Fruit fly (Drosophila melanogaster) whole organism, embryonic: ENCODE results near the gene CG43998.
A peak's percentile ranks its signal among the peaks of the same experiment; 100 is the strongest.

ENCODE experiments used
- Asciz ChIP-seq: fragments of 200-800 bp; sonication (Bioruptor generic); optimal IDR thresholded peaks from 2 replicates; lab custom pipeline; 2017; ENCODE audit warnings: missing biosample characterization, mild to moderate bottlenecking, missing genetic modification characterization, missing genetic modification reagents
- Awh ChIP-seq: fragments of 200-800 bp; sonication (Bioruptor generic); IDR thresholded peaks from 2 replicates; pipeline ENCODE4, ENCODE4 v1.3.6; 2022; ENCODE audit warnings: missing biosample characterization, missing genetic modification characterization
- BEAF-32 ChIP-seq: fragments of 200-800 bp; sonication (Bioruptor generic); optimal IDR thresholded peaks from 3 replicates; lab custom pipeline; 2017; ENCODE audit warnings: missing biosample characterization, missing genetic modification characterization, mild to moderate bottlenecking, moderate library complexity, missing genetic modification reagents
- Bdp1 ChIP-seq: fragments of 200-800 bp; sonication (Bioruptor generic); optimal IDR thresholded peaks from 3 replicates; lab custom pipeline; 2016; ENCODE audit warnings: missing biosample characterization, missing genetic modification characterization
- Bteb2 ChIP-seq: fragments of 200-800 bp; sonication (Bioruptor generic); optimal IDR thresholded peaks from 2 replicates; lab custom pipeline; 2016; ENCODE audit warnings: missing biosample characterization, missing genetic modification characterization
- CG10431 ChIP-seq: fragments of 200-800 bp; sonication (Bioruptor generic); optimal IDR thresholded peaks from 3 replicates; lab custom pipeline; 2018; ENCODE audit warnings: missing biosample characterization, mild to moderate bottlenecking, missing genetic modification characterization
- CG11696 ChIP-seq: fragments of 200-800 bp; sonication (Bioruptor generic); IDR thresholded peaks from 2 replicates; pipeline ENCODE4 v1.3.6; 2022; ENCODE audit warnings: missing biosample characterization, missing genetic modification characterization
- CG12155 ChIP-seq: fragments of 200-800 bp; sonication (Bioruptor generic); optimal IDR thresholded peaks from 3 replicates; lab custom pipeline; 2016; ENCODE audit warnings: missing biosample characterization, missing genetic modification characterization
- CG12391 ChIP-seq: fragments of 200-800 bp; sonication (Bioruptor generic); optimal IDR thresholded peaks from 3 replicates; lab custom pipeline; 2018; ENCODE audit warnings: missing biosample characterization, mild to moderate bottlenecking, missing genetic modification characterization, moderate library complexity
- CG14965 ChIP-seq: fragments of 200-800 bp; sonication (Bioruptor generic); optimal IDR thresholded peaks from 2 replicates; lab custom pipeline; 2016; ENCODE audit warnings: missing biosample characterization, missing genetic modification characterization, borderline replicate concordance
- CG15514 ChIP-seq: fragments of 200-800 bp; sonication (Bioruptor generic); optimal IDR thresholded peaks from 3 replicates; lab custom pipeline; 2017; ENCODE audit warnings: missing biosample characterization, missing genetic modification characterization, mild to moderate bottlenecking, moderate library complexity, missing genetic modification reagents
- CG15601 ChIP-seq: fragments of 200-800 bp; sonication (Bioruptor generic); optimal IDR thresholded peaks from 3 replicates; lab custom pipeline; 2019; ENCODE audit warnings: missing biosample characterization, mild to moderate bottlenecking, missing genetic modification characterization, moderate library complexity
- CG18599 ChIP-seq: fragments of 200-800 bp; sonication (Bioruptor generic); optimal IDR thresholded peaks from 3 replicates; lab custom pipeline; 2017; ENCODE audit warnings: missing biosample characterization, missing genetic modification characterization, mild to moderate bottlenecking, moderate library complexity, missing genetic modification reagents
- CG31441 ChIP-seq: fragments of 200-800 bp; sonication (Bioruptor generic); IDR thresholded peaks from 2 replicates; pipeline ENCODE4 v1.3.6; 2022; ENCODE audit warnings: missing biosample characterization, missing genetic modification characterization
- CG34376 ChIP-seq: fragments of 200-800 bp; sonication (Bioruptor generic); optimal IDR thresholded peaks from 2 replicates; lab custom pipeline; 2018; ENCODE audit warnings: missing biosample characterization, mild to moderate bottlenecking, missing genetic modification characterization
- CG3726 ChIP-seq: fragments of 200-800 bp; sonication (Bioruptor generic); IDR thresholded peaks from 3 replicates; pipeline ENCODE4, ENCODE4 v1.3.6; 2022; ENCODE audit warnings: missing biosample characterization, missing genetic modification characterization
- CG4730 ChIP-seq: fragments of 200-800 bp; sonication (Bioruptor generic); IDR thresholded peaks from 2 replicates; pipeline ENCODE4 v1.3.6; 2022; ENCODE audit warnings: missing biosample characterization, missing genetic modification characterization
- CG6854 ChIP-seq: fragments of 200-800 bp; sonication (Bioruptor generic); optimal IDR thresholded peaks from 3 replicates; lab custom pipeline; 2017; ENCODE audit warnings: missing biosample characterization, mild to moderate bottlenecking, missing genetic modification characterization
- CHES-1-like ChIP-seq: fragments of 200-800 bp; sonication (Bioruptor generic); optimal IDR thresholded peaks from 2 replicates; lab custom pipeline; 2016; ENCODE audit warnings: missing biosample characterization, missing genetic modification characterization
- Fer3 ChIP-seq: fragments of 200-800 bp; sonication (Bioruptor generic); optimal IDR thresholded peaks from 2 replicates; lab custom pipeline; 2018; ENCODE audit warnings: missing biosample characterization, mild to moderate bottlenecking, missing genetic modification characterization, moderate library complexity
- Hand ChIP-seq: fragments of 200-800 bp; sonication (Bioruptor generic); optimal IDR thresholded peaks from 2 replicates; lab custom pipeline; 2017; ENCODE audit warnings: mild to moderate bottlenecking, missing biosample characterization, missing genetic modification reagents, missing genetic modification characterization
- Hmr ChIP-seq: fragments of 200-800 bp; sonication (Bioruptor generic); optimal IDR thresholded peaks from 3 replicates; lab custom pipeline; 2017; ENCODE audit warnings: mild to moderate bottlenecking, missing biosample characterization, missing genetic modification reagents, missing genetic modification characterization
- Mes4 ChIP-seq: fragments of 200-800 bp; sonication (Bioruptor generic); optimal IDR thresholded peaks from 2 replicates; lab custom pipeline; 2016; ENCODE audit warnings: missing biosample characterization, missing genetic modification characterization
- Sry-δ ChIP-seq: fragments of 200-800 bp; sonication (Bioruptor generic); optimal IDR thresholded peaks from 2 replicates; lab custom pipeline; 2016; ENCODE audit warnings: missing biosample characterization, missing genetic modification characterization
- Usf ChIP-seq: fragments of 200-800 bp; sonication (Bioruptor generic); optimal IDR thresholded peaks from 2 replicates; lab custom pipeline; 2017; ENCODE audit warnings: missing genotype, missing biosample characterization, missing genetic modification characterization
- bsh ChIP-seq, 2 experiments: fragments of 200-800 bp; sonication (Bioruptor generic); optimal IDR thresholded peaks; 2 replicates each; lab custom pipeline; 2017 to 2018; ENCODE audit warnings: mild to moderate bottlenecking in 2 of 2, missing biosample characterization in 2 of 2, missing genetic modification characterization in 2 of 2, moderate library complexity in 1 of 2
- btn ChIP-seq: fragments of 200-800 bp; sonication (Bioruptor generic); optimal IDR thresholded peaks from 2 replicates; lab custom pipeline; 2016; ENCODE audit warnings: missing biosample characterization, missing genetic modification characterization
- cas ChIP-seq: fragments of 200-800 bp; sonication (Bioruptor generic); IDR thresholded peaks from 2 replicates; pipeline ENCODE4 v1.3.6; 2022; ENCODE audit warnings: missing biosample characterization, missing genetic modification characterization
- crc ChIP-seq: fragments of 200-800 bp; sonication (Bioruptor generic); optimal IDR thresholded peaks from 2 replicates; lab custom pipeline; 2016; ENCODE audit warnings: missing biosample characterization, missing genetic modification characterization
- esg ChIP-seq: fragments of 200-800 bp; sonication (Bioruptor generic); conservative IDR thresholded peaks from 2 replicates; pipeline ENCODE4 v1.3.6; 2022; ENCODE audit warnings: missing biosample characterization, missing genetic modification characterization
- exex ChIP-seq: fragments of 200-800 bp; sonication (Bioruptor generic); optimal IDR thresholded peaks from 4 replicates; lab custom pipeline; 2018; ENCODE audit warnings: missing biosample characterization, mild to moderate bottlenecking, missing genetic modification characterization, moderate library complexity
- eyg ChIP-seq: fragments of 200-800 bp; sonication (Bioruptor generic); optimal IDR thresholded peaks from 3 replicates; lab custom pipeline; 2016; ENCODE audit warnings: missing biosample characterization, missing genetic modification characterization
- gcm ChIP-seq: fragments of 200-800 bp; sonication (Bioruptor generic); optimal IDR thresholded peaks from 2 replicates; lab custom pipeline; 2019; ENCODE audit warnings: missing biosample characterization, mild to moderate bottlenecking, missing genetic modification characterization, moderate library complexity
- hbn ChIP-seq: fragments of 200-800 bp; sonication (Bioruptor generic); IDR thresholded peaks from 2 replicates; pipeline ENCODE4 v1.3.6; 2022; ENCODE audit warnings: missing biosample characterization, missing genetic modification characterization; ENCODE audit not compliant: partially characterized antibody
- kay ChIP-seq: fragments of 200-800 bp; sonication (Bioruptor generic); optimal IDR thresholded peaks from 2 replicates; lab custom pipeline; 2016; ENCODE audit warnings: missing biosample characterization, missing genetic modification characterization
- kni ChIP-seq: fragments of 200-800 bp; sonication (Bioruptor generic); optimal IDR thresholded peaks from 3 replicates; lab custom pipeline; 2017; ENCODE audit warnings: mild to moderate bottlenecking, missing biosample characterization, missing genetic modification reagents, missing genetic modification characterization
- knrl ChIP-seq: fragments of 200-800 bp; sonication (Bioruptor generic); IDR thresholded peaks from 3 replicates; pipeline ENCODE4 v1.3.6; 2022; ENCODE audit warnings: missing biosample characterization, missing genetic modification characterization; ENCODE audit not compliant: partially characterized antibody
- mirr ChIP-seq: fragments of 200-800 bp; sonication (Bioruptor generic); optimal IDR thresholded peaks from 3 replicates; lab custom pipeline; 2018; ENCODE audit warnings: missing biosample characterization, mild to moderate bottlenecking, missing genetic modification characterization
- otp ChIP-seq: fragments of 200-800 bp; sonication (Bioruptor generic); IDR thresholded peaks from 3 replicates; pipeline ENCODE4, ENCODE4 v1.3.6; 2022; ENCODE audit warnings: missing biosample characterization, missing genetic modification characterization
- phol ChIP-seq: fragments of 200-800 bp; sonication (Bioruptor generic); optimal IDR thresholded peaks from 3 replicates; lab custom pipeline; 2018; ENCODE audit warnings: missing biosample characterization, mild to moderate bottlenecking, missing genetic modification characterization, moderate library complexity
- sens ChIP-seq: fragments of 200-800 bp; sonication (Bioruptor generic); peaks from one replicate; lab custom pipeline; 2016; ENCODE audit warnings: missing biosample characterization, missing genetic modification characterization
- shn ChIP-seq: fragments of 200-800 bp; sonication (Bioruptor generic); optimal IDR thresholded peaks from 3 replicates; lab custom pipeline; 2016; ENCODE audit warnings: missing biosample characterization, missing genetic modification characterization
- sima ChIP-seq: fragments of 200-800 bp; sonication (Bioruptor generic); optimal IDR thresholded peaks from 2 replicates; lab custom pipeline; 2016; ENCODE audit warnings: missing biosample characterization, missing genetic modification characterization
- sisA ChIP-seq: fragments of 200-800 bp; sonication (Bioruptor generic); IDR thresholded peaks from 2 replicates; pipeline ENCODE4 v1.3.6; 2022; ENCODE audit warnings: missing biosample characterization, missing genetic modification characterization
- stwl ChIP-seq: fragments of 200-800 bp; sonication (Bioruptor generic); optimal IDR thresholded peaks from 3 replicates; lab custom pipeline; 2018; ENCODE audit warnings: missing biosample characterization, mild to moderate bottlenecking, missing genetic modification characterization, moderate library complexity
- wdn ChIP-seq: fragments of 200-800 bp; sonication (Bioruptor generic); IDR thresholded peaks from 2 replicates; pipeline ENCODE4 v1.3.6; 2022; ENCODE audit warnings: missing biosample characterization, missing genetic modification characterization
- zfh1 ChIP-seq: fragments of 200-800 bp; sonication (Bioruptor generic); IDR thresholded peaks from 3 replicates; pipeline ENCODE4 v1.3.6; 2022; ENCODE audit warnings: missing biosample characterization, missing genetic modification characterization

Gene CG43998

dm6 chr3R:23933684-23934575, 5.1 kb upstream of the CG43998 start, which contains the start of gene CG5854 (continued):
- TF ChIP-seq CG3726 (peak; percentile 70; the same call in 1 of the 3 replicates), otp (GFP tag; lab: Robert Waterston, UW) (peak; percentile 89), Awh (GFP tag; lab: Robert Waterston, UW) (peak; percentile 92), Hand (peak; percentile 49), gcm (GFP tag; lab: Kevin White, UChicago) (peak; percentile 74), kni (no peak), Sry-δ (GFP tag; lab: Kevin White, UChicago) (peak; percentile 48), sisA (GFP tag; lab: Robert Waterston, UW) (peak; percentile 58), Fer3 (peak; percentile 73), hbn (GFP tag; lab: Robert Waterston, UW) (no peak), bsh (GFP tag; optimal IDR thresholded peaks at IDR 0.05; lab: Kevin White, UChicago) (peak; percentile 90 to 98), CG11696 (GFP tag; lab: Robert Waterston, UW) (0 out of 2 replicates have a peak, but pooled peaks have one; percentile 43), Hmr (peak; percentile 68)

- no peak for TF ChIP-seq Fer3
- no peak for TF ChIP-seq zfh1
- no peak for TF ChIP-seq CG6854 (GFP tag; lab: Kevin White, UChicago)
- TF ChIP-seq wdn (GFP tag; lab: Robert Waterston, UW): no peak
- no peak for TF ChIP-seq Usf (GFP tag; lab: Kevin White, UChicago)
- TF ChIP-seq Mes4 (GFP tag; lab: Kevin White, UChicago): no peak
- TF ChIP-seq CG14965 (GFP tag; lab: Kevin White, UChicago): no peak
- TF ChIP-seq CG18599 (GFP tag; lab: Kevin White, UChicago): no peak
- TF ChIP-seq shn (GFP tag; lab: Kevin White, UChicago): no peak
- no peak for TF ChIP-seq sima (GFP tag; lab: Kevin White, UChicago)
- no peak for TF ChIP-seq Bteb2 (GFP tag; lab: Kevin White, UChicago)
- no peak for TF ChIP-seq esg (GFP tag; lab: Robert Waterston, UW)
- TF ChIP-seq crc (GFP tag; lab: Kevin White, UChicago): no peak
- TF ChIP-seq Bdp1 (GFP tag; lab: Kevin White, UChicago): no peak
- no peak for TF ChIP-seq eyg
- no peak for TF ChIP-seq CG4730
- TF ChIP-seq exex (tag; lab: Kevin White, UChicago): no peak
- TF ChIP-seq CG12391 (tag; lab: Kevin White, UChicago): no peak
- no peak for TF ChIP-seq CG10431 (GFP tag; lab: Kevin White, UChicago)
Measured at dm6 chr3R:23933430-23933683, 4.6 kb upstream of the CG43998 start, which contains the start of gene RpS19b. Gene RpS19b, minus strand, starts transcription at chr3R:23933530.

DNA sequence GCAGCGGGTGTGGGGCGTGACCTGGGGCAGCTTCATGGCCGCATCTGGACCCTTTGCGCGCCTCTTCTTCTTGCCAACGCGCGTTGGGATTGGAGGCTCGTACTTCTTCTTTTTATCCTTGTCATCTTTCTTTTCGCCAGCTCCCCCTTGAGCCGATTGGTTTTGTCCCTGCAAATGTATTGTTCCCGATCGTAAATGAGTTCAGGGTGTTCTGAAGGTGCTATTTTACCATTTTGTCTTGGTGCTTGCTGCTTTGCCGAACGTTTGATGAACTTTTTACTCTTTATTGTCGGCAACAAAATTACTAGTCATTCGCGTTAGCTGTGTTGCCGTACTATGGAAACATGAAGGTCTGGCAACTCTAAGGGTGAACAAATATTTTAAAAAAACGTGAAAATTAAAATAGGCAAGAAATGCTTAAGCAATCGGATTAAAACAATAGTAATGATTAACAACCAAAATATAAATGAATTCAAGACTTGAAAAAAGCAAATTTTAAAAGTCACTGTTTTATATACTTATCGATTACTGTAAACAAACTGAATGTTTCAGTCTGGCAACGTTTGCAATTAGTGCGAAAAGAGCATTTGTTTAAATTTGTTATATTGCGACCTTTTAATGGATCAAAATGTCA, 2.4 kb upstream of the CG43998 start, which contains the start of the genes Rpt2 and CG13599:
TSS of gene Rpt2 (minus strand) at position 464 of the 634 bp plus-strand sequence.
TSS of gene CG13599 (plus strand) at position 545 of the 634 bp plus-strand sequence.
- peak; percentile 14 for TF ChIP-seq CG12155
- no peak for TF ChIP-seq btn (GFP tag; lab: Kevin White, UChicago)
- no peak for TF ChIP-seq mirr
- peak; percentile 49 for TF ChIP-seq kay (GFP tag; lab: Kevin White, UChicago)
- TF ChIP-seq CG15514 (GFP tag; lab: Kevin White, UChicago): peak; percentile 50
- TF ChIP-seq cas (GFP tag; lab: Robert Waterston, UW): no peak
- TF ChIP-seq Asciz (GFP tag; lab: Kevin White, UChicago): no peak
- peak; percentile 12 for TF ChIP-seq sens (GFP tag; lab: Kevin White, UChicago)
- TF ChIP-seq CHES-1-like (GFP tag; lab: Kevin White, UChicago): peak; percentile 66
- peak; percentile 52; the same call in 1 of the 3 replicates for TF ChIP-seq knrl (GFP tag; lab: Robert Waterston, UW)
- TF ChIP-seq CG15601 (tag; lab: Kevin White, UChicago): peak; percentile 48
- peak; percentile 78 for TF ChIP-seq CG31441 (GFP tag; lab: Robert Waterston, UW)
- TF ChIP-seq phol (tag; lab: Kevin White, UChicago): peak; percentile 58
- TF ChIP-seq BEAF-32 (GFP tag; lab: Kevin White, UChicago): peak; percentile 64
- TF ChIP-seq stwl (tag; lab: Kevin White, UChicago): peak; percentile 72
- TF ChIP-seq CG34376 (GFP tag; lab: Kevin White, UChicago): peak; percentile 9
